Worm (Caenorhabditis elegans) whole organism, early embryonic: ENCODE data around the gene erfa-3.

Source experiments
- B0310.2 ChIP-seq: sonication (generic microtip); optimal IDR thresholded peaks from 2 replicates; lab custom pipeline; 2016; ENCODE audit warnings: mild to moderate bottlenecking, missing genetic modification characterization, missing compliant biosample characterization
- F13C5.2 ChIP-seq: sonication (generic microtip); optimal IDR thresholded peaks from 2 replicates; lab custom pipeline; 2017; ENCODE audit warnings: mild to moderate bottlenecking, missing genetic modification characterization, inconsistent platforms, missing compliant biosample characterization
- aly-1 ChIP-seq: sonication (generic microtip); optimal IDR thresholded peaks from 2 replicates; lab custom pipeline; 2016; ENCODE audit warnings: missing genetic modification characterization, missing compliant biosample characterization
- ama-1 ChIP-seq: fragments of 150-350 bp; optimal IDR thresholded peaks from 2 replicates; lab custom pipeline; 2014
- flt-1 ChIP-seq: fragments of 200-800 bp; sonication (Bioruptor generic); IDR thresholded peaks from 2 replicates; pipeline ENCODE4 v1.3.6; 2022; ENCODE audit warnings: missing genetic modification characterization, missing compliant biosample characterization
- hmg-4 ChIP-seq: fragments of 200-800 bp; sonication (Bioruptor generic); optimal IDR thresholded peaks from 2 replicates; lab custom pipeline; 2018; ENCODE audit warnings: mild to moderate bottlenecking, missing genetic modification characterization, missing compliant biosample characterization
- scrt-1 ChIP-seq: fragments of 200-800 bp; sonication (Bioruptor generic); IDR thresholded peaks from 2 replicates; pipeline ENCODE4 v1.3.6; 2022; ENCODE audit warnings: missing genetic modification characterization, missing compliant biosample characterization
- tbx-11 ChIP-seq: fragments of 200-800 bp; sonication (Bioruptor generic); IDR thresholded peaks from 2 replicates; pipeline ENCODE4 v1.3.6; 2022; ENCODE audit warnings: missing genetic modification characterization, missing compliant biosample characterization
- tbx-37 ChIP-seq: fragments of 200-800 bp; sonication (Bioruptor generic); conservative IDR thresholded peaks from 2 replicates; pipeline ENCODE4 v1.3.6; 2022; ENCODE audit warnings: missing genetic modification reagents, missing genetic modification characterization, missing compliant biosample characterization
- tra-4 ChIP-seq: sonication (generic microtip); optimal IDR thresholded peaks from 2 replicates; lab custom pipeline; 2017; ENCODE audit warnings: missing genetic modification characterization, missing compliant biosample characterization

DNA sequence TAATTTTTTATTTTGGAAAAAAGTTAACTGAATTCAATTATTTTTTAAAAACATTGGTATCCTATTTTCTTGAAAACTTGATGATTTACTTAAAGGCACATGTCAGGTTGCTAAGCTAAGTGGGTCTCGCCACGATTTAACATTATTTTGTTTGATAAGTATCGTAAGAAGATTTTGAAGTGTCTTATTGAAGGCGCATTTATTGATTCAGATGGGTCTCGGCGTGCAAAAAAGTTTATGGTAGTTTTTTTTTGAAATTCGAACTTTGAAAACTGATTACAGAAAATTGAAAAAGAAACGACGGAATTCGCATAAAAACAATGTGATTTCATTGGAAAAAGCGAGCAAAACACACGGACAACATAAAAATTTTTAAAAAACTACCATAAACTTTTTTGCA, 29.9 kb downstream of the erfa-3 start:
- no peak for TF ChIP-seq scrt-1
- no peak for TF ChIP-seq ama-1
- no peak for TF ChIP-seq tbx-37 (GFP tag; lab: Robert Waterston, UW)
- TF ChIP-seq B0310.2 (tag; lab: Kevin White, UChicago) = no peak
- no peak for TF ChIP-seq aly-1 (tag; lab: Kevin White, UChicago)
- no peak for TF ChIP-seq F13C5.2 (tag; lab: Kevin White, UChicago)
- no peak for TF ChIP-seq tbx-11 (GFP tag; lab: Robert Waterston, UW)
- TF ChIP-seq tra-4 (tag; lab: Kevin White, UChicago) = no peak
- no peak for TF ChIP-seq hmg-4 (GFP tag; lab: Kevin White, UChicago)
- TF ChIP-seq flt-1 (GFP tag; lab: Robert Waterston, UW) = no peak
